Worm (Caenorhabditis elegans) whole organism, L1 larva: ENCODE measurements around the gene ptc-3.

ENCODE experiments used
- F16B12.6 ChIP-seq: fragments of 150-350 bp; optimal IDR thresholded peaks from 2 replicates; lab custom pipeline; 2014; ENCODE audit warnings: missing biosample characterization, missing genetic modification characterization
- alr-1 ChIP-seq: fragments of 200-800 bp; sonication (Bioruptor generic); optimal IDR thresholded peaks from 2 replicates; lab custom pipeline; 2018; ENCODE audit warnings: borderline replicate concordance, mild to moderate bottlenecking, missing genetic modification characterization, missing compliant biosample characterization
- aly-2 ChIP-seq: fragments of 150-350 bp; optimal IDR thresholded peaks from 2 replicates; lab custom pipeline; 2014; ENCODE audit warnings: missing biosample characterization, missing genetic modification characterization
- ama-1 ChIP-seq: fragments of 150-350 bp; optimal IDR thresholded peaks from 2 replicates; lab custom pipeline; 2014
- blmp-1 ChIP-seq: fragments of 150-350 bp; optimal IDR thresholded peaks from 2 replicates; lab custom pipeline; 2014; ENCODE audit warnings: missing biosample characterization, missing genetic modification characterization
- ceh-63 ChIP-seq: fragments of 200-800 bp; sonication (Bioruptor generic); optimal IDR thresholded peaks from 2 replicates; lab custom pipeline; 2018; ENCODE audit warnings: mild to moderate bottlenecking, missing genetic modification characterization, missing compliant biosample characterization
- ceh-82 ChIP-seq, 3 experiments: fragments of 150-350 bp in 1 of 3; sonication (generic microtip) in 2 of 3; optimal IDR thresholded peaks; 2 replicates each; lab custom pipeline; 2014 to 2017; ENCODE audit warnings: missing biosample characterization in 3 of 3, missing genetic modification characterization in 3 of 3
- dpl-1 ChIP-seq, 3 experiments: fragments of 150-350 bp in 2 of 3; sonication (generic microtip) in 1 of 3; optimal IDR thresholded peaks; 2 replicates each; lab custom pipeline; 2014 to 2017; ENCODE audit warnings: missing biosample characterization in 3 of 3, missing genetic modification characterization in 3 of 3, missing genetic modification reagents in 3 of 3
- elt-2 ChIP-seq: sonication (generic microtip); optimal IDR thresholded peaks from 2 replicates; lab custom pipeline; 2016; ENCODE audit warnings: missing genetic modification characterization, mild to moderate bottlenecking, inconsistent platforms, missing compliant biosample characterization, missing genetic modification reagents
- elt-3 ChIP-seq, 6 experiments: fragments of 150-350 bp in 1 of 6; sonication (generic microtip); optimal IDR thresholded peaks; 2 replicates each; lab custom pipeline; 2017 to 2018; ENCODE audit warnings: missing biosample characterization in 6 of 6, missing genetic modification characterization in 6 of 6, inconsistent platforms in 1 of 6
- ets-5 ChIP-seq: fragments of 200-800 bp; sonication (Bioruptor generic); IDR thresholded peaks from 2 replicates; pipeline ENCODE4 v1.3.6; 2022; ENCODE audit warnings: missing genetic modification characterization, missing compliant biosample characterization
- fos-1 ChIP-seq: fragments of 150-350 bp; optimal IDR thresholded peaks from 2 replicates; lab custom pipeline; 2014; ENCODE audit warnings: missing biosample characterization, missing genetic modification characterization
- hlh-17 ChIP-seq: fragments of 200-800 bp; sonication (Bioruptor generic); optimal IDR thresholded peaks from 2 replicates; lab custom pipeline; 2018; ENCODE audit warnings: missing genetic modification characterization, mild to moderate bottlenecking, missing compliant biosample characterization, moderate library complexity, borderline replicate concordance
- hlh-4 ChIP-seq: sonication (generic microtip); optimal IDR thresholded peaks from 2 replicates; lab custom pipeline; 2016; ENCODE audit warnings: mild to moderate bottlenecking, missing genetic modification characterization, missing compliant biosample characterization
- irx-1 ChIP-seq: sonication (generic microtip); optimal IDR thresholded peaks from 2 replicates; lab custom pipeline; 2016; ENCODE audit warnings: missing genetic modification characterization, missing compliant biosample characterization
- lin-35 ChIP-seq, 2 experiments: fragments of 150-350 bp; optimal IDR thresholded peaks; 2 replicates each; lab custom pipeline; 2014; ENCODE audit warnings: missing biosample characterization in 2 of 2, missing genetic modification characterization in 2 of 2, missing genetic modification reagents in 2 of 2
- lir-3 ChIP-seq: sonication (generic microtip); optimal IDR thresholded peaks from 2 replicates; lab custom pipeline; 2016; ENCODE audit warnings: mild to moderate bottlenecking, missing genetic modification characterization, moderate library complexity, missing compliant biosample characterization; ENCODE audit not compliant: poor library complexity
- mab-9 ChIP-seq: fragments of 200-800 bp; sonication (Bioruptor generic); IDR thresholded peaks from 2 replicates; pipeline ENCODE4 v1.3.6; 2022; ENCODE audit warnings: missing genetic modification reagents, missing genetic modification characterization, missing compliant biosample characterization
- nhr-11 ChIP-seq: fragments of 150-350 bp; optimal IDR thresholded peaks from 2 replicates; lab custom pipeline; 2014; ENCODE audit warnings: missing biosample characterization, missing genetic modification characterization
- nhr-20 ChIP-seq: sonication (generic microtip); optimal IDR thresholded peaks from 2 replicates; lab custom pipeline; 2016; ENCODE audit warnings: mild to moderate bottlenecking, missing genetic modification characterization, missing compliant biosample characterization
- nhr-237 ChIP-seq: fragments of 150-350 bp; optimal IDR thresholded peaks from 2 replicates; lab custom pipeline; 2014; ENCODE audit warnings: missing biosample characterization, missing genetic modification characterization
- nhr-76 ChIP-seq: sonication (generic microtip); optimal IDR thresholded peaks from 2 replicates; lab custom pipeline; 2017; ENCODE audit warnings: missing biosample characterization, missing genetic modification characterization
- nhr-84 ChIP-seq: sonication (generic microtip); optimal IDR thresholded peaks from 2 replicates; lab custom pipeline; 2017; ENCODE audit warnings: missing biosample characterization, missing genetic modification characterization
- nhr-85 ChIP-seq: sonication (generic microtip); peaks from one replicate; lab custom pipeline; 2016; ENCODE audit warnings: missing genetic modification characterization, inconsistent platforms, missing compliant biosample characterization
- nhr-90 ChIP-seq: sonication (generic microtip); optimal IDR thresholded peaks from 2 replicates; lab custom pipeline; 2016; ENCODE audit warnings: mild to moderate bottlenecking, missing genetic modification characterization, missing compliant biosample characterization; ENCODE audit not compliant: poor library complexity
- pax-3 ChIP-seq: fragments of 200-800 bp; sonication (Bioruptor generic); optimal IDR thresholded peaks from 2 replicates; lab custom pipeline; 2018; ENCODE audit warnings: mild to moderate bottlenecking, missing genetic modification characterization, moderate library complexity, missing compliant biosample characterization
- rnt-1 ChIP-seq: sonication (generic microtip); optimal IDR thresholded peaks from 2 replicates; lab custom pipeline; 2016; ENCODE audit warnings: mild to moderate bottlenecking, missing genetic modification characterization, moderate library complexity, missing compliant biosample characterization
- snpc-4 ChIP-seq: fragments of 150-350 bp; optimal IDR thresholded peaks from 2 replicates; lab custom pipeline; 2014; ENCODE audit warnings: missing biosample characterization, missing genetic modification characterization
- snu-23 ChIP-seq: sonication (generic microtip); optimal IDR thresholded peaks from 2 replicates; lab custom pipeline; 2016; ENCODE audit warnings: missing genetic modification characterization, missing compliant biosample characterization
- tbx-2 ChIP-seq: sonication (generic microtip); optimal IDR thresholded peaks from 2 replicates; lab custom pipeline; 2016; ENCODE audit warnings: missing genetic modification characterization, missing compliant biosample characterization
- tlp-1 ChIP-seq: fragments of 150-350 bp; optimal IDR thresholded peaks from 2 replicates; lab custom pipeline; 2014; ENCODE audit warnings: missing biosample characterization, missing genetic modification characterization
- unc-30 ChIP-seq: sonication (generic microtip); optimal IDR thresholded peaks from 2 replicates; lab custom pipeline; 2017; ENCODE audit warnings: missing biosample characterization, missing genetic modification characterization
- unc-62 ChIP-seq: fragments of 150-350 bp; optimal IDR thresholded peaks from 2 replicates; lab custom pipeline; 2014; ENCODE audit warnings: missing biosample characterization, missing genetic modification reagents, missing genetic modification characterization
- vab-15 ChIP-seq: sonication (generic microtip); optimal IDR thresholded peaks from 2 replicates; lab custom pipeline; 2017; ENCODE audit warnings: missing genotype, mild to moderate bottlenecking, missing genetic modification characterization, missing compliant biosample characterization
- zag-1 ChIP-seq: fragments of 150-350 bp; optimal IDR thresholded peaks from 2 replicates; lab custom pipeline; 2014; ENCODE audit warnings: missing biosample characterization, missing genetic modification characterization
- zip-4 ChIP-seq: fragments of 200-800 bp; sonication (Bioruptor generic); optimal IDR thresholded peaks from 2 replicates; lab custom pipeline; 2018; ENCODE audit warnings: mild to moderate bottlenecking, missing genetic modification characterization, moderate library complexity, missing compliant biosample characterization
- ztf-11 ChIP-seq, 2 experiments: sonication (generic microtip); optimal IDR thresholded peaks; 2 replicates each; lab custom pipeline; 2016 to 2017; ENCODE audit warnings: missing genetic modification characterization in 2 of 2, missing biosample characterization in 1 of 2, missing compliant biosample characterization in 1 of 2

The ptc-3 gene

ce11 chrII:2824169-2824568 is 28.2 kb downstream of the ptc-3 start, which contains the start of the genes K12H6.4 and K12H6.9:
K12H6.4 (minus strand) TSS chrII:2824269.
K12H6.9 (plus strand) TSS chrII:2824404.
- TF ChIP-seq unc-62 (GFP tag; lab: Kevin White, UChicago) (no peak), nhr-11 (no peak), ztf-11 (tag; optimal IDR thresholded peaks at IDR 0.05; lab: Kevin White, UChicago) (no peak), hlh-17 (GFP tag; lab: Kevin White, UChicago) (no peak), unc-30 (tag; lab: Kevin White, UChicago) (no peak), nhr-85 (tag; lab: Kevin White, UChicago) (no peak), snu-23 (no peak), aly-2 (tag; lab: Kevin White, UChicago) (no peak), nhr-90 (no peak), mab-9 (GFP tag; lab: Robert Waterston, UW) (no peak), alr-1 (no peak), elt-3 (tag; optimal IDR thresholded peaks at IDR 0.05; lab: Kevin White, UChicago) (no peak), nhr-84 (tag; lab: Kevin White, UChicago) (no peak)

DNA sequence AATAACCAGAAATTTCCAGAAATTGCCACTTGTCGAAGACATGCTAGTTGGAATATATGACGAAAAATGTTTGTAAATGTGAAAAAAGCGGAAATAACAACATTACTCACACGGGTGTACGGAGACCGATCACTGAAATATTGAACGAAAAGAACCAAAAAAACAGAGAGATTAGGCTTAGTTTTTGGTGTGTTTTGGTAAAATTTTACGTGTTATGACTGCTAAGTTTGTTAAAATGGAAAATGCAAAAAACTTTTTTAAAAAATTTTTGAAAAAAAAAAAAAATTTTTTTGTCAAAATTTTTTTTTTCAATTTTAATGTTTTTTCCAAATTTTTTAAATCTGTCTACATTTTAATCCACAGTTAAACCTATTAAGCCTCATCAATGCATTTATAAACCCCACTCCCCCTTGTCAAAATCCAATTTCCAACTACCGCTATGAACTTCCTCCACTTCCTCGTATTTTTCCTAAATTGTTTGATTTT is 29.9 kb downstream of the ptc-3 start, which contains the start of the genes fut-4 and K12H6.10:
fut-4 (minus strand) TSS at position 101 of the 486 bp plus-strand sequence.
K12H6.10 (plus strand) TSS at position 436 of the 486 bp plus-strand sequence.
- no peak for TF ChIP-seq lin-35 (GFP tag; optimal IDR thresholded peaks at IDR 0.05; lab: Kevin White, UChicago)
- TF ChIP-seq blmp-1 (tag; lab: Kevin White, UChicago) = no peak
- no peak for TF ChIP-seq F16B12.6 (tag; lab: Kevin White, UChicago)
- no peak for TF ChIP-seq vab-15 (tag; lab: Kevin White, UChicago)
- no peak for TF ChIP-seq alr-1
- no peak for TF ChIP-seq irx-1 (tag; lab: Kevin White, UChicago)
- no peak for TF ChIP-seq nhr-85 (tag; lab: Kevin White, UChicago)
- TF ChIP-seq mab-9 (GFP tag; lab: Robert Waterston, UW) = no peak
- TF ChIP-seq nhr-90 = no peak
- TF ChIP-seq nhr-20 = no peak
- TF ChIP-seq zag-1 = no peak
- no peak for TF ChIP-seq rnt-1 (tag; lab: Kevin White, UChicago)
- TF ChIP-seq nhr-76 (tag; lab: Kevin White, UChicago) = no peak
- TF ChIP-seq fos-1 (tag; lab: Kevin White, UChicago) = no peak
- TF ChIP-seq, all 84 proteins: peak for 0

DNA sequence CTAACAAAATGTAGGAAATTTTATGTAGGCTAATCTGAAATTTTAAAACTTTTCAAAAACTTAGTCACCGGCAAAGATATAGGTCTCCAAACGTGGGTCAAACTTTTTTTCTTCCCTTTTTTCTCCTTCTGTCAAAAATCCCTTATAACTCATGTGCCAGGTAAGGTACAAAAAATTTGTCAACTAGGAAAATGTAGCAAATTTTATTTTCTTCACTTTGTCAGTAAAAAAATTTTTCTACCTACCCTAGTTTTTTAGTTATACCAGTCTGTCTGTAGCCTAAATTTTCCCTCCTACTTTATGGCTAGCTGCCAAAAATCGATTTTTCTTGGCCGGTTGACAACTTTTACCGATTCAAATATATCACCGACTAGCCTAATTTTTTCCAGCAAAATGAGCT is 35.7 kb downstream of the ptc-3 start, which contains the start of gene set-13:
set-13 (plus strand) TSS at position 301 of the 400 bp plus-strand sequence.
- TF ChIP-seq pax-3 (tag; lab: Kevin White, UChicago) = no peak
- no peak for TF ChIP-seq ceh-82 (tag; optimal IDR thresholded peaks at IDR 0.05; lab: Kevin White, UChicago)
- no peak for TF ChIP-seq blmp-1 (tag; lab: Kevin White, UChicago)
- no peak for TF ChIP-seq lir-3 (tag; lab: Kevin White, UChicago)
- no peak for TF ChIP-seq alr-1
- TF ChIP-seq tbx-2 = no peak
- no peak for TF ChIP-seq tlp-1
- TF ChIP-seq zag-1 = no peak
- no peak for TF ChIP-seq dpl-1 (GFP tag; optimal IDR thresholded peaks at IDR 0.05; lab: Kevin White, UChicago)

DNA sequence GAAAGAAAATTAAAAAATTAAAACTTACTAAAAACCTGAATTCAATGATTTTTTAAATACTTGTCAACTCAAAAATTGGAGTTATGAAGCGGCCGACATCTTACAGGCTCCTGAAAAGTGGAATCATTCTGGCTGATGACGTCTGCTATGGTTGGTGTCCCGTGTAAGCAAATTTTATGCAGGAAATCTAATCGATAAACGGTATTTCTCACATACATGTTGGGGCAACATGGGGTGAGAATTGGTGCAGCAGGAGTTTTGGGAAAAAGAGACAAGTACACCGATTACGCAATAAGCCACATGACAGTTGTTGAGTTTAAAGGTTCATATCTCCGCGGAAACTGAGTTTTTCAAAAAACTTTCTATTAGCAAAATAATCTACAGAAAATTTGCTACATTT is 36.9 kb downstream of the ptc-3 start, which contains the start of gene K12H6.2:
K12H6.2 (minus strand) TSS at position 101 of the 400 bp plus-strand sequence.
- TF ChIP-seq ceh-63 (GFP tag; lab: Kevin White, UChicago) (no peak), nhr-11 (no peak), nhr-85 (tag; lab: Kevin White, UChicago) (no peak), ama-1 (lab: Kevin White, UChicago) (no peak), hlh-4 (tag; lab: Kevin White, UChicago) (no peak), nhr-237 (tag; lab: Kevin White, UChicago) (no peak), vab-15 (tag; lab: Kevin White, UChicago) (no peak), ets-5 (GFP tag; lab: Robert Waterston, UW) (no peak), snpc-4 (tag; lab: Kevin White, UChicago) (no peak), elt-2 (tag; lab: Kevin White, UChicago) (no peak), zip-4 (GFP tag; lab: Kevin White, UChicago) (no peak)
- TF ChIP-seq, all 84 proteins: peak for 0
